Worm (Caenorhabditis elegans): ENCODE measurements around the gene nspc-16.

Gene nspc-16

ce11 chrX:14487333-14487732 lies 36.0 kb upstream of the nspc-16 start:
- TF ChIP-seq ztf-28 (GFP tag; IDR thresholded peaks at IDR 0.05) (no peak), D2030.7 (GFP tag; IDR thresholded peaks at IDR 0.05) (no peak), madf-8 (GFP tag; conservative IDR thresholded peaks at IDR 0.05) (no peak), nhr-120 (GFP tag; IDR thresholded peaks at IDR 0.05) (no peak), hmg-20 (GFP tag; IDR thresholded peaks at IDR 0.05) (no peak), F22D6.2 (tag; optimal IDR thresholded peaks at IDR 0.05) (no peak), unc-130 (GFP tag; optimal IDR thresholded peaks at IDR 0.05) (no peak), Y95B8A.8 (GFP tag; IDR thresholded peaks at IDR 0.05) (no peak), mes-4 (tag; optimal IDR thresholded peaks at IDR 0.05) (no peak), lin-26 (GFP tag; IDR thresholded peaks at IDR 0.05) (no peak), cebp-2 (GFP tag; IDR thresholded peaks at IDR 0.05) (no peak), ztf-22 (GFP tag; optimal IDR thresholded peaks at IDR 0.05) (no peak), nfyb-1 (GFP tag; IDR thresholded peaks at IDR 0.05) (no peak)

- no peak for TF ChIP-seq xnd-1 (tag; optimal IDR thresholded peaks at IDR 0.05)
- TF ChIP-seq B0261.1 (tag; optimal IDR thresholded peaks at IDR 0.05), result no peak
- no peak for TF ChIP-seq madf-8 (GFP tag; conservative IDR thresholded peaks at IDR 0.05)
- TF ChIP-seq tlf-1 (GFP tag; optimal IDR thresholded peaks at IDR 0.05), result no peak
- TF ChIP-seq C17E4.6 (GFP tag; IDR thresholded peaks at IDR 0.05), result no peak
- TF ChIP-seq ceh-100 (GFP tag; IDR thresholded peaks at IDR 0.05), result no peak
- no peak for TF ChIP-seq B0035.1 (tag; optimal IDR thresholded peaks at IDR 0.05)
- no peak for TF ChIP-seq F57A8.1 (GFP tag; optimal IDR thresholded peaks at IDR 0.05)
- no peak for TF ChIP-seq attf-5 (GFP tag; optimal IDR thresholded peaks at IDR 0.05)
- no peak for TF ChIP-seq unc-62 (GFP tag; optimal IDR thresholded peaks at IDR 0.05)
- no peak for TF ChIP-seq bed-1 (GFP tag; IDR thresholded peaks at IDR 0.05)
- no peak for TF ChIP-seq nhr-120 (GFP tag; IDR thresholded peaks at IDR 0.05)
Observed at ce11 chrX:14487832-14488231, 35.5 kb upstream of the nspc-16 start.

- no peak; the same call in 1 of the 2 replicates for TF ChIP-seq zfh-2 (GFP tag; conservative IDR thresholded peaks at IDR 0.05)
- TF ChIP-seq T07F8.4 (tag; optimal IDR thresholded peaks at IDR 0.05), result no peak
- TF ChIP-seq xnd-1 (tag; optimal IDR thresholded peaks at IDR 0.05), result no peak
- TF ChIP-seq ama-1 (optimal IDR thresholded peaks at IDR 0.05), result peak; percentile 24
- no peak for TF ChIP-seq ama-1 (GFP tag; optimal IDR thresholded peaks at IDR 0.05)
- no peak for TF ChIP-seq pha-4 (tag; optimal IDR thresholded peaks at IDR 0.05)
- peak; percentile 77 for TF ChIP-seq ceh-27 (GFP tag; optimal IDR thresholded peaks at IDR 0.05)
- 0 out of 2 replicates have a peak, but pooled peaks have one; percentile 43 for TF ChIP-seq ztf-6 (GFP tag; IDR thresholded peaks at IDR 0.05)
- no peak for TF ChIP-seq unc-62 (GFP tag; optimal IDR thresholded peaks at IDR 0.05)
- TF ChIP-seq ztf-22 (GFP tag; optimal IDR thresholded peaks at IDR 0.05), result no peak
- TF ChIP-seq mcd-1 (GFP tag; IDR thresholded peaks at IDR 0.05), result peak; percentile 44; the same call in 1 of the 2 replicates
- TF ChIP-seq Y53G8AR.9 (GFP tag; conservative IDR thresholded peaks at IDR 0.05), result no peak
- no peak for TF ChIP-seq ztf-28 (GFP tag; IDR thresholded peaks at IDR 0.05)
- TF ChIP-seq dpl-1 (GFP tag; optimal IDR thresholded peaks at IDR 0.05), result no peak
- TF ChIP-seq dox-1 (GFP tag; IDR thresholded peaks at IDR 0.05), result peak; percentile 71
- TF ChIP-seq nhr-120 (GFP tag; IDR thresholded peaks at IDR 0.05), result no peak
- no peak for TF ChIP-seq Y53F4B.3 (GFP tag; IDR thresholded peaks at IDR 0.05)
- TF ChIP-seq snpc-1.1 (tag; optimal IDR thresholded peaks at IDR 0.05; ENCODE audit: insufficient read depth), result no peak
- no peak for TF ChIP-seq let-607 (tag; optimal IDR thresholded peaks at IDR 0.05)
- peak; percentile 37 for TF ChIP-seq nhr-80 (tag; optimal IDR thresholded peaks at IDR 0.05)
- TF ChIP-seq K12H6.12 (tag; optimal IDR thresholded peaks at IDR 0.05), result peak; percentile 64
- TF ChIP-seq egl-44 (GFP tag; IDR thresholded peaks at IDR 0.05), result no peak
- TF ChIP-seq hmg-20 (GFP tag; IDR thresholded peaks at IDR 0.05), result no peak
- no peak for TF ChIP-seq egrh-3 (GFP tag; IDR thresholded peaks at IDR 0.05)
- TF ChIP-seq akir-1 (GFP tag; optimal IDR thresholded peaks at IDR 0.05), result no peak
- TF ChIP-seq ceh-100 (GFP tag; IDR thresholded peaks at IDR 0.05), result no peak
- no peak for TF ChIP-seq ets-4 (GFP tag; optimal IDR thresholded peaks at IDR 0.05)
- TF ChIP-seq lin-26 (GFP tag; IDR thresholded peaks at IDR 0.05), result 0 out of 2 replicates have a peak, but pooled peaks have one; percentile 8
- TF ChIP-seq snpc-4 (GFP tag; optimal IDR thresholded peaks at IDR 0.05), result no peak
- TF ChIP-seq snpc-4 (tag; optimal IDR thresholded peaks at IDR 0.05), result peak in 2 of 4 experiments; percentile 5 to 58
- no peak for TF ChIP-seq somi-1 (GFP tag; optimal IDR thresholded peaks at IDR 0.05)
Observed at ce11 chrX:14489945-14490344, 33.4 kb upstream of the nspc-16 start, which contains the start of gene his-24. TSS of gene his-24 (plus strand) at chrX:14490094.

Measured in whole organism, young adult.